Fruit fly (Drosophila melanogaster): ENCODE data around the gene Fur1.

The Fur1 gene

dm6 chr3R:25448737-25449136 is 24.1 kb downstream of the Fur1 start (continued):
- TF ChIP-seq eyg (GFP tag; optimal IDR thresholded peaks at IDR 0.05) (peak; percentile 7), CG18619 (GFP tag; optimal IDR thresholded peaks at IDR 0.05) (peak; percentile 10), CG17568 (GFP tag; optimal IDR thresholded peaks at IDR 0.05) (peak; percentile 9), CG14014 (GFP tag; IDR thresholded peaks at IDR 0.05) (no peak), CG17385 (GFP tag; optimal IDR thresholded peaks at IDR 0.05) (no peak), unpg (GFP tag; optimal IDR thresholded peaks at IDR 0.05) (peak; percentile 7), caup (GFP tag; optimal IDR thresholded peaks at IDR 0.05; ENCODE audit: severe bottlenecking) (peak; percentile 17), hth (optimal IDR thresholded peaks at IDR 0.05) (no peak), chif (GFP tag; optimal IDR thresholded peaks at IDR 0.05) (no peak), slp2 (GFP tag; optimal IDR thresholded peaks at IDR 0.05) (no peak), gro (GFP tag; optimal IDR thresholded peaks at IDR 0.05) (no peak), HHEX (GFP tag; optimal IDR thresholded peaks at IDR 0.05) (no peak), CG15269 (tag; optimal IDR thresholded peaks at IDR 0.05) (no peak), chn (GFP tag; optimal IDR thresholded peaks at IDR 0.05) (no peak), CG7372 (GFP tag; IDR thresholded peaks at IDR 0.05) (no peak), ci (GFP tag; IDR thresholded peaks at IDR 0.05) (no peak), seq (GFP tag; IDR thresholded peaks at IDR 0.05) (no peak), CG17361 (GFP tag; IDR thresholded peaks at IDR 0.05) (0 out of 3 replicates have a peak, but pooled peaks have one; percentile 17), CG9876 (GFP tag; optimal IDR thresholded peaks at IDR 0.05) (no peak), CG4730 (GFP tag; IDR thresholded peaks at IDR 0.05) (no peak), CG10267 (tag; optimal IDR thresholded peaks at IDR 0.05) (no peak), wek (GFP tag; optimal IDR thresholded peaks at IDR 0.05) (no peak), CG3281 (GFP tag; optimal IDR thresholded peaks at IDR 0.05) (peak; percentile 37), CG2678 (tag; optimal IDR thresholded peaks at IDR 0.05) (peak; percentile 48), dmrt99B (tag; optimal IDR thresholded peaks at IDR 0.05) (no peak), D19B (GFP tag; optimal IDR thresholded peaks at IDR 0.05) (peak; percentile 11), CG5953 (GFP tag; IDR thresholded peaks at IDR 0.05) (no peak), Bgb (GFP tag; IDR thresholded peaks at IDR 0.05; ENCODE audit: partially characterized antibody) (no peak), Nf-YC (tag; optimal IDR thresholded peaks at IDR 0.05) (no peak), ssp (GFP tag; IDR thresholded peaks at IDR 0.05) (no peak), sisA (GFP tag; IDR thresholded peaks at IDR 0.05) (no peak), Hmr (GFP tag; optimal IDR thresholded peaks at IDR 0.05) (peak; percentile 35), GATAe (GFP tag; conservative IDR thresholded peaks at IDR 0.05) (no peak), CG14441 (GFP tag; IDR thresholded peaks at IDR 0.05) (no peak), CG1603 (tag; optimal IDR thresholded peaks at IDR 0.05) (no peak), scrt (GFP tag; optimal IDR thresholded peaks at IDR 0.05) (peak; percentile 4), vfl (GFP tag; optimal IDR thresholded peaks at IDR 0.05) (no peak), Sry-β (GFP tag; optimal IDR thresholded peaks at IDR 0.05) (no peak), bbx (GFP tag; IDR thresholded peaks at IDR 0.05; ENCODE audit: partially characterized antibody) (no peak), Poxn (GFP tag; IDR thresholded peaks at IDR 0.05) (no peak), CHES-1-like (GFP tag; optimal IDR thresholded peaks at IDR 0.05) (no peak), CG6175 (GFP tag; IDR thresholded peaks at IDR 0.05) (no peak), Jarid2 (GFP tag; optimal IDR thresholded peaks at IDR 0.05) (peak; percentile 26), az2 (GFP tag; optimal IDR thresholded peaks at IDR 0.05) (no peak), Meics (GFP tag; optimal IDR thresholded peaks at IDR 0.05) (peak; percentile 9), bowl (GFP tag; IDR thresholded peaks at IDR 0.05) (no peak), nau (GFP tag; optimal IDR thresholded peaks at IDR 0.05) (peak; percentile 42), CG16815 (GFP tag; optimal IDR thresholded peaks at IDR 0.05) (no peak), CG11504 (tag; optimal IDR thresholded peaks at IDR 0.05) (peak; percentile 17), CG6813 (GFP tag; optimal IDR thresholded peaks at IDR 0.05) (peak; percentile 11), dysf (GFP tag; IDR thresholded peaks at IDR 0.05) (no peak)
